Worm (Caenorhabditis elegans) whole organism, young adult: ENCODE measurements around the gene enri-2.

Experiments
- B0261.1 ChIP-seq: sonication (generic microtip); optimal IDR thresholded peaks from 2 replicates; lab custom pipeline; 2016; ENCODE audit warnings: mild to moderate bottlenecking, missing genetic modification characterization, moderate library complexity, missing compliant biosample characterization
- B0336.3 ChIP-seq: fragments of 200-800 bp; sonication (Bioruptor generic); IDR thresholded peaks from 2 replicates; pipeline ENCODE4 v1.3.6; 2022; ENCODE audit warnings: missing genetic modification characterization, missing compliant biosample characterization
- C06A6.2 ChIP-seq: fragments of 200-800 bp; sonication (Bioruptor generic); conservative IDR thresholded peaks from 2 replicates; pipeline ENCODE4 v1.3.6; 2022; ENCODE audit warnings: missing genetic modification characterization, missing compliant biosample characterization
- C17E4.6 ChIP-seq: fragments of 200-800 bp; sonication (Bioruptor generic); IDR thresholded peaks from 2 replicates; pipeline ENCODE4 v1.3.6; 2022; ENCODE audit warnings: missing genetic modification reagents, missing genetic modification characterization, missing compliant biosample characterization
- F23B12.7 ChIP-seq: sonication (generic microtip); optimal IDR thresholded peaks from 2 replicates; lab custom pipeline; 2017; ENCODE audit warnings: missing genetic modification characterization, mild to moderate bottlenecking, missing compliant biosample characterization, antibody characterized with exemption, moderate library complexity; ENCODE audit not compliant: insufficient read depth
- F33H1.4 ChIP-seq: fragments of 200-800 bp; sonication (Bioruptor generic); IDR thresholded peaks from 2 replicates; pipeline ENCODE4 v1.3.6; 2022; ENCODE audit warnings: missing genetic modification reagents, missing genetic modification characterization, missing compliant biosample characterization
- F39B2.1 ChIP-seq: fragments of 200-800 bp; sonication (Bioruptor generic); IDR thresholded peaks from 2 replicates; pipeline ENCODE4 v1.3.6; 2022; ENCODE audit warnings: missing genetic modification reagents, missing genetic modification characterization, missing compliant biosample characterization
- F49E8.2 ChIP-seq: sonication (generic microtip); optimal IDR thresholded peaks from 3 replicates; lab custom pipeline; 2017; ENCODE audit warnings: missing genetic modification characterization, mild to moderate bottlenecking, missing compliant biosample characterization, antibody characterized with exemption, moderate library complexity; ENCODE audit not compliant: insufficient read depth
- F52B5.7 ChIP-seq: sonication (generic microtip); optimal IDR thresholded peaks from 2 replicates; lab custom pipeline; 2016; ENCODE audit warnings: mild to moderate bottlenecking, missing genetic modification characterization, missing compliant biosample characterization
- F57A8.1 ChIP-seq: fragments of 200-800 bp; sonication (Bioruptor generic); optimal IDR thresholded peaks from 2 replicates; lab custom pipeline; 2018; ENCODE audit warnings: mild to moderate bottlenecking, missing genetic modification characterization, moderate library complexity, missing compliant biosample characterization
- F57C9.4 ChIP-seq: sonication (generic microtip); optimal IDR thresholded peaks from 2 replicates; lab custom pipeline; 2017; ENCODE audit warnings: mild to moderate bottlenecking, missing genetic modification characterization, missing compliant biosample characterization
- T26A5.8 ChIP-seq: sonication (generic microtip); optimal IDR thresholded peaks from 2 replicates; lab custom pipeline; 2016; ENCODE audit warnings: missing genetic modification characterization, missing compliant biosample characterization
- Y53F4B.3 ChIP-seq: fragments of 200-800 bp; sonication (Bioruptor generic); IDR thresholded peaks from 2 replicates; pipeline ENCODE4 v1.3.6; 2022; ENCODE audit warnings: missing genetic modification reagents, missing genetic modification characterization, missing compliant biosample characterization
- Y67H2A.10 ChIP-seq: fragments of 200-800 bp; sonication (Bioruptor generic); conservative IDR thresholded peaks from 2 replicates; pipeline ENCODE4 v1.3.6; 2022; ENCODE audit warnings: missing genetic modification reagents, missing genetic modification characterization, missing compliant biosample characterization
- ZK185.1 ChIP-seq: sonication (generic microtip); optimal IDR thresholded peaks from 2 replicates; lab custom pipeline; 2016; ENCODE audit warnings: mild to moderate bottlenecking, missing genetic modification characterization, missing compliant biosample characterization; ENCODE audit not compliant: poor library complexity, severe bottlenecking
- akir-1 ChIP-seq: fragments of 200-800 bp; sonication (Bioruptor generic); optimal IDR thresholded peaks from 2 replicates; lab custom pipeline; 2018; ENCODE audit warnings: mild to moderate bottlenecking, missing genetic modification characterization, moderate library complexity, missing compliant biosample characterization
- ama-1 ChIP-seq, 3 experiments: fragments of 150-350 bp in 1 of 3; sonication (generic microtip) in 2 of 3; optimal IDR thresholded peaks; 2 replicates each; lab custom pipeline; 2014 to 2018; ENCODE audit warnings: missing biosample characterization in 2 of 3, missing genetic modification characterization in 2 of 3, missing genetic modification reagents in 2 of 3
- attf-5 ChIP-seq: fragments of 200-800 bp; sonication (Bioruptor generic); optimal IDR thresholded peaks from 2 replicates; lab custom pipeline; 2018; ENCODE audit warnings: mild to moderate bottlenecking, missing genetic modification characterization, missing compliant biosample characterization
- bed-1 ChIP-seq: fragments of 200-800 bp; sonication (Bioruptor generic); IDR thresholded peaks from 2 replicates; pipeline ENCODE4 v1.3.6; 2022; ENCODE audit warnings: missing genetic modification reagents, missing genetic modification characterization, missing compliant biosample characterization
- ccch-3 ChIP-seq: fragments of 200-800 bp; sonication (Bioruptor generic); optimal IDR thresholded peaks from 2 replicates; lab custom pipeline; 2018; ENCODE audit warnings: mild to moderate bottlenecking, missing genetic modification characterization, missing compliant biosample characterization
- cebp-1 ChIP-seq, 2 experiments: fragments of 200-800 bp in 1 of 2; sonication (Bioruptor generic) in 1 of 2; sonication (generic microtip) in 1 of 2; IDR thresholded peaks in 1 of 2; optimal IDR thresholded peaks in 1 of 2; 2 replicates each; pipeline versions ENCODE4 v1.3.6 to Lab custom; 2017 to 2022; ENCODE audit warnings: missing compliant biosample characterization in 2 of 2, missing genetic modification characterization in 2 of 2, mild to moderate bottlenecking in 1 of 2, missing genetic modification reagents in 1 of 2, moderate library complexity in 1 of 2
- cebp-2 ChIP-seq: fragments of 200-800 bp; sonication (Bioruptor generic); IDR thresholded peaks from 2 replicates; pipeline ENCODE4 v1.3.6; 2022; ENCODE audit warnings: missing genetic modification characterization, missing compliant biosample characterization
- ceh-100 ChIP-seq: fragments of 200-800 bp; sonication (Bioruptor generic); IDR thresholded peaks from 2 replicates; pipeline ENCODE4 v1.3.6; 2022; ENCODE audit warnings: missing genetic modification reagents, missing genetic modification characterization, missing compliant biosample characterization
- dpl-1 ChIP-seq: fragments of 150-350 bp; optimal IDR thresholded peaks from 2 replicates; lab custom pipeline; 2014; ENCODE audit warnings: missing biosample characterization, missing genetic modification reagents, missing genetic modification characterization
- ekl-4 ChIP-seq: fragments of 200-800 bp; sonication (Bioruptor generic); IDR thresholded peaks from 2 replicates; pipeline ENCODE4 v1.3.6; 2022; ENCODE audit warnings: missing genetic modification reagents, missing genetic modification characterization, missing compliant biosample characterization
- gei-17 ChIP-seq: fragments of 200-800 bp; sonication (Bioruptor generic); optimal IDR thresholded peaks from 2 replicates; lab custom pipeline; 2018; ENCODE audit warnings: mild to moderate bottlenecking, missing genetic modification characterization, missing compliant biosample characterization
- hlh-26 ChIP-seq: fragments of 200-800 bp; sonication (Bioruptor generic); conservative IDR thresholded peaks from 2 replicates; pipeline ENCODE4 v1.3.6; 2022; ENCODE audit warnings: missing genetic modification reagents, missing genetic modification characterization, missing compliant biosample characterization
- hmg-1.2 ChIP-seq: fragments of 200-800 bp; sonication (Bioruptor generic); IDR thresholded peaks from 2 replicates; pipeline ENCODE4 v1.3.6; 2022; ENCODE audit warnings: missing genetic modification reagents, missing genetic modification characterization, missing compliant biosample characterization
- lin-26 ChIP-seq: fragments of 200-800 bp; sonication (Bioruptor generic); IDR thresholded peaks from 2 replicates; pipeline ENCODE4 v1.3.6; 2022; ENCODE audit warnings: missing genetic modification reagents, missing genetic modification characterization, missing compliant biosample characterization
- lin-54 ChIP-seq: fragments of 200-800 bp; sonication (Bioruptor generic); optimal IDR thresholded peaks from 2 replicates; lab custom pipeline; 2018; ENCODE audit warnings: mild to moderate bottlenecking, missing genetic modification characterization, missing compliant biosample characterization
- lsy-27 ChIP-seq: sonication (generic microtip); optimal IDR thresholded peaks from 2 replicates; lab custom pipeline; 2017; ENCODE audit warnings: missing genetic modification characterization, mild to moderate bottlenecking, missing compliant biosample characterization, antibody characterized with exemption, missing genotype, borderline replicate concordance; ENCODE audit not compliant: insufficient read depth
- madf-6 ChIP-seq: fragments of 200-800 bp; sonication (Bioruptor generic); IDR thresholded peaks from 2 replicates; pipeline ENCODE4 v1.3.6; 2022; ENCODE audit warnings: missing genetic modification reagents, missing genetic modification characterization, missing compliant biosample characterization
- mes-4 ChIP-seq: sonication (generic microtip); optimal IDR thresholded peaks from 2 replicates; lab custom pipeline; 2016; ENCODE audit warnings: missing genotype, missing genetic modification characterization, missing compliant biosample characterization
- nhr-120 ChIP-seq: fragments of 200-800 bp; sonication (Bioruptor generic); IDR thresholded peaks from 2 replicates; pipeline ENCODE4 v1.3.6; 2022; ENCODE audit warnings: missing genetic modification characterization, missing compliant biosample characterization
- nhr-27 ChIP-seq: fragments of 200-800 bp; sonication (Bioruptor generic); optimal IDR thresholded peaks from 2 replicates; lab custom pipeline; 2018; ENCODE audit warnings: mild to moderate bottlenecking, missing genetic modification characterization, moderate library complexity, missing compliant biosample characterization
- rcor-1 ChIP-seq: fragments of 200-800 bp; sonication (Bioruptor generic); IDR thresholded peaks from 2 replicates; pipeline ENCODE4 v1.3.6; 2022; ENCODE audit warnings: missing genetic modification reagents, missing genetic modification characterization, missing compliant biosample characterization
- sea-2 ChIP-seq: fragments of 200-800 bp; sonication (Bioruptor generic); IDR thresholded peaks from 2 replicates; pipeline ENCODE4 v1.3.6; 2022; ENCODE audit warnings: missing genetic modification characterization, missing compliant biosample characterization
- tbp1 ChIP-seq: fragments of 200-800 bp; sonication (Bioruptor generic); optimal IDR thresholded peaks from 2 replicates; lab custom pipeline; 2018; ENCODE audit warnings: mild to moderate bottlenecking, missing genetic modification characterization, missing compliant biosample characterization
- tlf-1 ChIP-seq: fragments of 200-800 bp; sonication (Bioruptor generic); optimal IDR thresholded peaks from 2 replicates; lab custom pipeline; 2018; ENCODE audit warnings: mild to moderate bottlenecking, missing genetic modification characterization, missing compliant biosample characterization
- unc-130 ChIP-seq: sonication (generic microtip); optimal IDR thresholded peaks from 2 replicates; lab custom pipeline; 2016; ENCODE audit warnings: missing genetic modification reagents, missing genetic modification characterization, missing compliant biosample characterization
- unc-62 ChIP-seq: fragments of 150-350 bp; optimal IDR thresholded peaks from 2 replicates; lab custom pipeline; 2014; ENCODE audit warnings: missing biosample characterization, missing genetic modification reagents, missing genetic modification characterization
- xnd-1 ChIP-seq: sonication (generic microtip); optimal IDR thresholded peaks from 2 replicates; lab custom pipeline; 2016; ENCODE audit warnings: missing genotype, missing genetic modification reagents, missing genetic modification characterization, missing compliant biosample characterization
- ztf-18 ChIP-seq: sonication (generic microtip); optimal IDR thresholded peaks from 2 replicates; lab custom pipeline; 2016; ENCODE audit warnings: missing genotype, mild to moderate bottlenecking, missing genetic modification characterization, missing compliant biosample characterization
- ztf-3 ChIP-seq: fragments of 200-800 bp; sonication (Bioruptor generic); optimal IDR thresholded peaks from 2 replicates; lab custom pipeline; 2018; ENCODE audit warnings: mild to moderate bottlenecking, missing genetic modification characterization, missing compliant biosample characterization

The enri-2 gene

ce11 chrX:14525325-14526305 lies 20.0 kb upstream of the enri-2 start (continued):
- no peak for TF ChIP-seq madf-6 (GFP tag; lab: Robert Waterston, UW)
- peak; percentile 32 for TF ChIP-seq unc-130 (GFP tag; lab: Kevin White, UChicago)
- peak; percentile 27 for TF ChIP-seq T26A5.8
- no peak for TF ChIP-seq dpl-1
- peak; percentile 48; the same call in 1 of the 2 replicates for TF ChIP-seq Y67H2A.10 (GFP tag; lab: Robert Waterston, UW)
- TF ChIP-seq sea-2 (GFP tag; lab: Robert Waterston, UW), result peak; percentile 86
- no peak for TF ChIP-seq hlh-26
- TF ChIP-seq F52B5.7 (tag; lab: Kevin White, UChicago), result peak; percentile 90
- TF ChIP-seq lin-26 (GFP tag; lab: Robert Waterston, UW), result peak; percentile 85
- TF ChIP-seq F39B2.1 (GFP tag; lab: Robert Waterston, UW), result 0 out of 2 replicates have a peak, but pooled peaks have one; percentile 54
- TF ChIP-seq F57C9.4 (tag; lab: Kevin White, UChicago), result peak; percentile 81
- TF ChIP-seq mes-4 (tag; lab: Kevin White, UChicago), result no peak
- peak; percentile 98 for TF ChIP-seq gei-17 (GFP tag; lab: Kevin White, UChicago)
- peak; percentile 72 for TF ChIP-seq akir-1
- peak; percentile 95 for TF ChIP-seq ztf-3
- peak; percentile 92 for TF ChIP-seq lin-54 (GFP tag; lab: Kevin White, UChicago)
- peak; percentile 98 for TF ChIP-seq C06A6.2 (GFP tag; lab: Robert Waterston, UW)
- peak; percentile 95 for TF ChIP-seq F57A8.1 (GFP tag; lab: Kevin White, UChicago)
- TF ChIP-seq unc-62 (GFP tag; lab: Kevin White, UChicago), result peak; percentile 79
- peak; percentile 98 for TF ChIP-seq cebp-2 (GFP tag; lab: Robert Waterston, UW)
- TF ChIP-seq tlf-1 (GFP tag; lab: Kevin White, UChicago), result peak; percentile 99
- peak; percentile 70 for TF ChIP-seq attf-5 (GFP tag; lab: Kevin White, UChicago)
- TF ChIP-seq B0336.3 (GFP tag; lab: Robert Waterston, UW), result peak; percentile 100
- peak; percentile 66 for TF ChIP-seq lsy-27 (tag; lab: Kevin White, UChicago)
- peak; percentile 97 for TF ChIP-seq rcor-1 (GFP tag; lab: Robert Waterston, UW)
- peak; percentile 98 for TF ChIP-seq F23B12.7 (tag; lab: Kevin White, UChicago)
- peak; percentile 96 for TF ChIP-seq C17E4.6 (GFP tag; lab: Robert Waterston, UW)
- TF ChIP-seq nhr-120 (GFP tag; lab: Robert Waterston, UW), result peak; percentile 95
- TF ChIP-seq ZK185.1, result peak; percentile 98
- 0 out of 2 replicates have a peak, but pooled peaks have one; percentile 68 for TF ChIP-seq bed-1
- peak; percentile 79 for TF ChIP-seq tbp1 (GFP tag; lab: Kevin White, UChicago)
- TF ChIP-seq F33H1.4 (GFP tag; lab: Robert Waterston, UW), result peak; percentile 32
- peak; percentile 82 for TF ChIP-seq cebp-1 (GFP tag; IDR thresholded peaks at IDR 0.05; lab: Robert Waterston, UW)
- peak; percentile 98 for TF ChIP-seq cebp-1 (tag; optimal IDR thresholded peaks at IDR 0.05; lab: Kevin White, UChicago)
- TF ChIP-seq ztf-18 (tag; lab: Kevin White, UChicago), result peak; percentile 80
- TF ChIP-seq ekl-4 (GFP tag; lab: Robert Waterston, UW), result peak; percentile 94
- no peak for TF ChIP-seq xnd-1
- TF ChIP-seq ama-1 (optimal IDR thresholded peaks at IDR 0.05; lab: Kevin White, UChicago), result no peak
- peak in 1 of 2 experiments; percentile 92 for TF ChIP-seq ama-1 (GFP tag; optimal IDR thresholded peaks at IDR 0.05; lab: Kevin White, UChicago)
- peak; percentile 95 for TF ChIP-seq nhr-27
- peak; percentile 87 for TF ChIP-seq ccch-3 (GFP tag; lab: Kevin White, UChicago)
- no peak for TF ChIP-seq F49E8.2 (tag; lab: Kevin White, UChicago)
- peak; percentile 62 for TF ChIP-seq B0261.1
- peak; percentile 71; the same call in 1 of the 2 replicates for TF ChIP-seq ceh-100 (GFP tag; lab: Robert Waterston, UW)
- TF ChIP-seq hmg-1.2 (GFP tag; lab: Robert Waterston, UW), result peak; percentile 87
- TF ChIP-seq Y53F4B.3 (GFP tag; lab: Robert Waterston, UW), result no peak
